Worm (Caenorhabditis elegans) whole organism, late embryonic: ENCODE results near the gene ncl-1.
A peak's percentile ranks its signal among the peaks of the same experiment; 100 is the strongest.

Experiments
- C08G9.2 ChIP-seq: sonication (generic microtip); optimal IDR thresholded peaks from 2 replicates; lab custom pipeline; 2016; ENCODE audit warnings: mild to moderate bottlenecking, missing genetic modification characterization, moderate library complexity, missing compliant biosample characterization
- C38D4.7 ChIP-seq: fragments of 200-800 bp; sonication (Bioruptor generic); optimal IDR thresholded peaks from 2 replicates; lab custom pipeline; 2018; ENCODE audit warnings: mild to moderate bottlenecking, missing genetic modification characterization, moderate library complexity, missing compliant biosample characterization
- Y22D7AL.16 ChIP-seq: sonication (generic microtip); optimal IDR thresholded peaks from 2 replicates; lab custom pipeline; 2016; ENCODE audit warnings: missing genetic modification characterization, missing compliant biosample characterization
- ceh-14 ChIP-seq: sonication (generic microtip); optimal IDR thresholded peaks from 2 replicates; lab custom pipeline; 2016; ENCODE audit warnings: missing genotype, missing genetic modification characterization, missing compliant biosample characterization
- ceh-24 ChIP-seq: sonication (generic microtip); optimal IDR thresholded peaks from 2 replicates; lab custom pipeline; 2016; ENCODE audit warnings: mild to moderate bottlenecking, missing genetic modification characterization, missing compliant biosample characterization
- ceh-30 ChIP-seq: fragments of 150-350 bp; optimal IDR thresholded peaks from 2 replicates; lab custom pipeline; 2014; ENCODE audit warnings: missing biosample characterization, missing genetic modification characterization
- ceh-31 ChIP-seq: sonication (generic microtip); optimal IDR thresholded peaks from 2 replicates; lab custom pipeline; 2016; ENCODE audit warnings: missing genetic modification characterization, missing compliant biosample characterization
- ceh-45 ChIP-seq: fragments of 200-800 bp; sonication (Bioruptor generic); IDR thresholded peaks from 2 replicates; pipeline ENCODE4 v1.3.6; 2022; ENCODE audit warnings: missing genetic modification reagents, missing genetic modification characterization, missing compliant biosample characterization
- ceh-48 ChIP-seq: sonication (generic microtip); optimal IDR thresholded peaks from 2 replicates; lab custom pipeline; 2016; ENCODE audit warnings: missing genetic modification characterization, inconsistent platforms, missing compliant biosample characterization
- dmd-4 ChIP-seq: sonication (generic microtip); optimal IDR thresholded peaks from 2 replicates; lab custom pipeline; 2016; ENCODE audit warnings: borderline replicate concordance, missing genetic modification characterization, missing compliant biosample characterization
- elt-2 ChIP-seq: sonication (generic microtip); optimal IDR thresholded peaks from 2 replicates; lab custom pipeline; 2016; ENCODE audit warnings: missing genetic modification reagents, missing genetic modification characterization, missing compliant biosample characterization
- elt-4 ChIP-seq: sonication (generic microtip); optimal IDR thresholded peaks from 2 replicates; lab custom pipeline; 2016; ENCODE audit warnings: missing genetic modification characterization, missing compliant biosample characterization
- eyg-1 ChIP-seq: sonication (generic microtip); optimal IDR thresholded peaks from 2 replicates; lab custom pipeline; 2016; ENCODE audit warnings: missing genotype, missing genetic modification characterization, missing compliant biosample characterization
- fkh-6 ChIP-seq: sonication (generic microtip); optimal IDR thresholded peaks from 2 replicates; lab custom pipeline; 2016; ENCODE audit warnings: missing genetic modification characterization, missing compliant biosample characterization
- gmeb-2 ChIP-seq: sonication (generic microtip); optimal IDR thresholded peaks from 2 replicates; lab custom pipeline; 2016; ENCODE audit warnings: missing genetic modification characterization, inconsistent platforms, missing compliant biosample characterization
- hlh-13 ChIP-seq: fragments of 200-800 bp; sonication (Bioruptor generic); optimal IDR thresholded peaks from 2 replicates; lab custom pipeline; 2018; ENCODE audit warnings: mild to moderate bottlenecking, missing genetic modification characterization, missing compliant biosample characterization
- hlh-30 ChIP-seq: sonication (generic microtip); optimal IDR thresholded peaks from 2 replicates; lab custom pipeline; 2017; ENCODE audit warnings: antibody characterized with exemption, missing genetic modification characterization, missing compliant biosample characterization; ENCODE audit not compliant: insufficient read depth
- hlh-6 ChIP-seq: sonication (generic microtip); optimal IDR thresholded peaks from 2 replicates; lab custom pipeline; 2016; ENCODE audit warnings: missing genotype, missing genetic modification characterization, missing compliant biosample characterization
- hlh-8 ChIP-seq: sonication (generic microtip); optimal IDR thresholded peaks from 2 replicates; lab custom pipeline; 2016; ENCODE audit warnings: missing genotype, missing genetic modification characterization, missing compliant biosample characterization
- lim-6 ChIP-seq: sonication (generic microtip); optimal IDR thresholded peaks from 2 replicates; lab custom pipeline; 2016; ENCODE audit warnings: missing genetic modification characterization, missing compliant biosample characterization
- madf-2 ChIP-seq: sonication (generic microtip); optimal IDR thresholded peaks from 2 replicates; lab custom pipeline; 2017; ENCODE audit warnings: missing genetic modification characterization, missing compliant biosample characterization
- mec-3 ChIP-seq: sonication (generic microtip); optimal IDR thresholded peaks from 2 replicates; lab custom pipeline; 2016; ENCODE audit warnings: borderline replicate concordance, missing genetic modification characterization, missing compliant biosample characterization
- nfya-1 ChIP-seq: sonication (generic microtip); optimal IDR thresholded peaks from 2 replicates; lab custom pipeline; 2017; ENCODE audit warnings: missing genetic modification characterization, mild to moderate bottlenecking, missing compliant biosample characterization, antibody characterized with exemption, moderate library complexity
- nhr-11 ChIP-seq: fragments of 150-350 bp; optimal IDR thresholded peaks from 2 replicates; lab custom pipeline; 2014; ENCODE audit warnings: missing biosample characterization, missing genetic modification characterization
- nhr-232 ChIP-seq: sonication (generic microtip); optimal IDR thresholded peaks from 2 replicates; lab custom pipeline; 2016; ENCODE audit warnings: missing genetic modification characterization, missing compliant biosample characterization
- odd-2 ChIP-seq: sonication (generic microtip); optimal IDR thresholded peaks from 2 replicates; lab custom pipeline; 2017; ENCODE audit warnings: antibody characterized with exemption, mild to moderate bottlenecking, missing genetic modification characterization, missing compliant biosample characterization
- pag-3 ChIP-seq: sonication (generic microtip); optimal IDR thresholded peaks from 2 replicates; lab custom pipeline; 2016; ENCODE audit warnings: missing compliant biosample characterization, missing genetic modification characterization, borderline replicate concordance
- pat-9 ChIP-seq: fragments of 200-800 bp; sonication (Bioruptor generic); optimal IDR thresholded peaks from 2 replicates; lab custom pipeline; 2018; ENCODE audit warnings: mild to moderate bottlenecking, missing genetic modification characterization, moderate library complexity, missing compliant biosample characterization
- pax-1 ChIP-seq: fragments of 150-350 bp; optimal IDR thresholded peaks from 2 replicates; lab custom pipeline; 2014; ENCODE audit warnings: missing biosample characterization, missing genetic modification characterization
- pha-2 ChIP-seq: sonication (generic microtip); optimal IDR thresholded peaks from 2 replicates; lab custom pipeline; 2017; ENCODE audit warnings: mild to moderate bottlenecking, missing genetic modification characterization, missing compliant biosample characterization
- rnt-1 ChIP-seq: sonication (generic microtip); optimal IDR thresholded peaks from 2 replicates; lab custom pipeline; 2016; ENCODE audit warnings: missing genetic modification characterization, missing compliant biosample characterization
- sdc-2 ChIP-seq: sonication (generic microtip); optimal IDR thresholded peaks from 2 replicates; lab custom pipeline; 2016; ENCODE audit warnings: missing genotype, missing genetic modification characterization, missing compliant biosample characterization
- sox-4 ChIP-seq: sonication (generic microtip); optimal IDR thresholded peaks from 2 replicates; lab custom pipeline; 2017; ENCODE audit warnings: mild to moderate bottlenecking, missing genetic modification characterization, inconsistent platforms, missing compliant biosample characterization
- syd-9 ChIP-seq: sonication (generic microtip); optimal IDR thresholded peaks from 2 replicates; lab custom pipeline; 2016; ENCODE audit warnings: mild to moderate bottlenecking, missing genetic modification characterization, moderate library complexity, missing compliant biosample characterization
- tbx-2 ChIP-seq: sonication (generic microtip); optimal IDR thresholded peaks from 2 replicates; lab custom pipeline; 2016; ENCODE audit warnings: missing genetic modification characterization, missing compliant biosample characterization
- ttx-3 ChIP-seq: sonication (generic microtip); optimal IDR thresholded peaks from 2 replicates; lab custom pipeline; 2016; ENCODE audit warnings: missing genetic modification reagents, missing genetic modification characterization, missing compliant biosample characterization
- unc-42 ChIP-seq: sonication (generic microtip); optimal IDR thresholded peaks from 2 replicates; lab custom pipeline; 2016; ENCODE audit warnings: missing genotype, missing genetic modification characterization, missing compliant biosample characterization
- unc-55 ChIP-seq: sonication (generic microtip); optimal IDR thresholded peaks from 2 replicates; lab custom pipeline; 2017; ENCODE audit warnings: missing biosample characterization, missing genetic modification reagents, missing genetic modification characterization
- unc-86 ChIP-seq: sonication (generic microtip); optimal IDR thresholded peaks from 2 replicates; lab custom pipeline; 2016; ENCODE audit warnings: missing genetic modification characterization, missing compliant biosample characterization

ncl-1 gene

DNA sequence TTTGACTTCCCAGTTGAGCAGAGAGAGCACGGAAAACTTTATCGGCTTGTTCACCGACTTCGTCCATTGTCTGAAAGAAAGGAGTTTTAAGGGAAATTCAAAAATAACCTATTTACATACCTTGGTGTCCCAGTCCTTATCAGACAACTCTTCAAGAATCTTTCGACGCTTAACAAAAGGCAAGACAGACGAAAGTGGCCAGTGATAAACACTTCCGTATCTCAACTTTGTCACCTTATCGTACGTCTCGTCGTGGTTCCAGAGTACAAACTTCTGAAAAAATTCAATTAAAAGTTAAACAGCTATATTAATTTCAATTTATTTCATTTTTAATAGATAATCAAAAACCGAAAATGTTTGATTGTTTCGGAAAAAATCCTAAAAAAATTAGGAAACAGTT is 42.7 kb downstream of the ncl-1 start:
- TF ChIP-seq elt-4 (no peak), elt-2 (tag; lab: Kevin White, UChicago) (peak; percentile 80), ceh-30 (tag; lab: Kevin White, UChicago) (no peak), unc-55 (no peak), ceh-24 (tag; lab: Kevin White, UChicago) (no peak)
- TF ChIP-seq, all 69 proteins: peak for 1

DNA sequence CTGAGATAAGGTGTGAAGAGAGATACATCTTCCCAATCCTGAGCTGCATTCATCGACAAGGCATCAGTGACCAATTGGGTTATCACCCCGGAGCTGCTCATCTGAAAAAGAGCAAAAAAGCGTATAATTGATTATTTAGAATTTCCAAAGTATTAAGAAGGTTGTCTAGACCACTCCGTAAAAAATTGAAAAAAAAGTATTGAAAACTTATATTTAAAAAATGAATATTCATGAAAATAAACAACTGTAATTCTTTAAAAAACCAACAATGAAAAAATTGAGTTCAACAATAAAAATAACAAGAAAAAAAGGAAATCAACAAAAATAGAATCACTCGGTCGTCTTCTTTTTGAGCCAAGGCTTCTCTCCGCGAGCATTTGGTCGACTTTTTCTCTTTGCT is 44.0 kb downstream of the ncl-1 start, which contains the start of gene mtx-2:
mtx-2 (minus strand) TSS at position 101 of the 400 bp plus-strand sequence.
- TF ChIP-seq pha-2 (tag; lab: Kevin White, UChicago) (no peak), dmd-4 (tag; lab: Kevin White, UChicago) (no peak), hlh-6 (tag; lab: Kevin White, UChicago) (no peak), sdc-2 (tag; lab: Kevin White, UChicago) (no peak), pax-1 (tag; lab: Kevin White, UChicago) (no peak), ceh-31 (tag; lab: Kevin White, UChicago) (no peak), eyg-1 (no peak), ceh-45 (GFP tag; lab: Robert Waterston, UW) (no peak), tbx-2 (tag; lab: Kevin White, UChicago) (no peak), hlh-13 (GFP tag; lab: Kevin White, UChicago) (no peak), unc-86 (no peak), nhr-11 (tag; lab: Kevin White, UChicago) (no peak), ttx-3 (tag; lab: Kevin White, UChicago) (no peak), mec-3 (tag; lab: Kevin White, UChicago) (no peak), sox-4 (tag; lab: Kevin White, UChicago) (no peak)

DNA sequence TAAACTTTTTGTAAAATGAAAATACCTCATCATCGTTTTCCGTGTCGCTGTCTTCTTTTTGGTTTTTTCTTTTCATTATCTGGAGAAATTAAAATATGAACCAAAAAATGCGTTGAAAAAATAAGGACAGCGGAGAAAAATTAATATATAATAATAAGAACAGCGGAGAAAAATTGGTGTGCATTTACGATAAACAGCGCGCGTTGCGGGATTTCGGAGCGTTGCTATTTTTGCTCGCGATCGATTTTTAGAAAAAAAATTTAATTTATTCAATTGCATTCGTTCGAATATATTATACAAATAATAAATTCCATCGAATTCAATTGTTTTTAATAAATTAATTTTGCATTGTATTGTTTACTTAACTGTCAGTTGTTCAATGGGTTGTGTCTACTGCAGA is 46.4 kb downstream of the ncl-1 start, which contains the start of gene ZK686.2:
ZK686.2 (minus strand) TSS at position 79 of the 400 bp plus-strand sequence.
- TF ChIP-seq C38D4.7 (GFP tag; lab: Kevin White, UChicago) (no peak), nfya-1 (tag; lab: Kevin White, UChicago) (peak; percentile 24), ceh-48 (tag; lab: Kevin White, UChicago) (peak; percentile 77), unc-42 (tag; lab: Kevin White, UChicago) (peak; percentile 40)

DNA sequence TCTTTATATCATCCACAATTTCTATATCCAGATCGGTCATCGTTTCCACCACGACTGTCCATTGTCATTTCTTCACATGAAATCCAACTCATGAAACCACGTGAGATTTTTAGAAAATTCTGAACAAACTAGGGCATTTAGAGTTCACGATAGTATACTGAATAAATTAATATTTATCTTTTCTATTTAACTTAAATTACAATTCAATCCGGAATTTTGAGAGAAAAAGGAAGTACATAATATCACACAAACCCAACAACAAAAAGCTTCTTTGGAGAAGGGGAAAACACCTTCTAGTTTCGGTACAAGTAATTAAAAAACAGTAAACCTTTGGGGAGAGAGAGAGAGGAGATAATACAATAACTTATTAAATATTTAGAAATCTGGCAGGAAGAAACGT is 47.9 kb downstream of the ncl-1 start, which contains the start of gene ZK686.5:
ZK686.5 (minus strand) TSS at position 101 of the 400 bp plus-strand sequence.
- no peak for TF ChIP-seq gmeb-2 (tag; lab: Kevin White, UChicago)
- TF ChIP-seq ceh-14 (tag; lab: Kevin White, UChicago), result no peak
- no peak for TF ChIP-seq syd-9 (tag; lab: Kevin White, UChicago)
- TF ChIP-seq, all 69 proteins: peak for 0

DNA sequence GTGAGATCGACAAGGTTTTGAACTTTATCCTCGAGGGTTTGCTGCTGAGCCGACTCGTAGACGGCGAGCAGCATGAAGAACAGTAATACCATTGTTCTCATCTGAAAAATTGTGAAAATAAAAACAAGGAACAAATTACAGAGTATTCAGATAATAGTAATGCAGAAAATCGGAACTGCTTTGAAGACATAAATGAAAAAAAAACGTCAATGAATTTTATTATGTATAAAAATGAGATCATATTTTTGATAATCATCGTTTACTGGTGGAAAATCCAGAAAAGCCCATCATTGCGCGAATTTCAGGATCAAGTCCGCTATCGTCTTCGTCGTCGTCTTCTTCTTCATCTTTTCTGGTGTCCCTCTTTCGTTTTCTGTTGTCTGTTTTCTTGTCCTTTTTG is 49.4 kb downstream of the ncl-1 start, which contains the start of gene ZK686.3:
ZK686.3 (minus strand) TSS at position 101 of the 400 bp plus-strand sequence.
- TF ChIP-seq hlh-8 (tag; lab: Kevin White, UChicago), result no peak
- no peak for TF ChIP-seq unc-42 (tag; lab: Kevin White, UChicago)
- TF ChIP-seq hlh-30, result no peak
- TF ChIP-seq hlh-6 (tag; lab: Kevin White, UChicago), result no peak
- no peak for TF ChIP-seq Y22D7AL.16 (tag; lab: Kevin White, UChicago)
- TF ChIP-seq odd-2, result no peak
- no peak for TF ChIP-seq ttx-3 (tag; lab: Kevin White, UChicago)
- TF ChIP-seq pat-9 (tag; lab: Kevin White, UChicago), result no peak

DNA sequence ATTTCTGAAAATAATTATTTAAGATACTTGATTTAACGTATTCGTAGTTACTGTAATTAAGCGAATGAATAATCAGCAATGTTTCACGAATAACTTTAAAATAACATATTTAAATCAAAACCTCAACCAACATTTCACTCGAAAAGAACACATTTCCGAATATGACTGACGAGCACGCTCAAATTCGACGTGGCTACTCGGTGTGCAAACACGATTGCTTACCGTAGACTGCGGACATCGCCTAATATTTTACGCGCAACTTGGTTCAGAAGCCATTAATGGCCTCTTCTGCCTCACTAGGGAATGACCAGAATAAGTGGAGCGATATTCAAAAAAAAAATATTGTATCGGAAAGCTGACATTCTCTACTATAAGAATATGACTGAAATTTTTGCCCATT is 50.4 kb downstream of the ncl-1 start, which contains the start of gene snu-23:
snu-23 (minus strand) TSS at position 156 of the 400 bp plus-strand sequence.
- no peak for TF ChIP-seq madf-2 (tag; lab: Kevin White, UChicago)
- TF ChIP-seq pat-9 (tag; lab: Kevin White, UChicago), result no peak
- no peak for TF ChIP-seq pha-2 (tag; lab: Kevin White, UChicago)
- no peak for TF ChIP-seq pax-1 (tag; lab: Kevin White, UChicago)
- no peak for TF ChIP-seq gmeb-2 (tag; lab: Kevin White, UChicago)
- TF ChIP-seq C08G9.2, result no peak
- no peak for TF ChIP-seq fkh-6
- no peak for TF ChIP-seq nhr-232
- TF ChIP-seq C38D4.7 (GFP tag; lab: Kevin White, UChicago), result no peak
- TF ChIP-seq pag-3 (tag; lab: Kevin White, UChicago), result no peak
- no peak for TF ChIP-seq lim-6
- no peak for TF ChIP-seq ceh-31 (tag; lab: Kevin White, UChicago)
- no peak for TF ChIP-seq rnt-1 (tag; lab: Kevin White, UChicago)
- no peak for TF ChIP-seq ceh-30 (tag; lab: Kevin White, UChicago)
- TF ChIP-seq hlh-6 (tag; lab: Kevin White, UChicago), result no peak
